Worm (Caenorhabditis elegans) whole organism, mixed stage, embryonic: ENCODE data around the gene irld-4.

Experiments
- lin-32 ChIP-seq: fragments of 200-800 bp; sonication (Bioruptor generic); optimal IDR thresholded peaks from 2 replicates; lab custom pipeline; 2018; ENCODE audit warnings: mild to moderate bottlenecking, missing genetic modification characterization, missing compliant biosample characterization
- lsy-2 ChIP-seq: fragments of 150-350 bp; optimal IDR thresholded peaks from 2 replicates; lab custom pipeline; 2014; ENCODE audit warnings: missing biosample characterization, missing genetic modification characterization
- snpc-4 ChIP-seq: fragments of 150-350 bp; optimal IDR thresholded peaks from 2 replicates; lab custom pipeline; 2014; ENCODE audit warnings: missing biosample characterization, missing genetic modification characterization
- sptf-1 ChIP-seq: sonication (generic microtip); optimal IDR thresholded peaks from 2 replicates; lab custom pipeline; 2017; ENCODE audit warnings: mild to moderate bottlenecking, missing genetic modification characterization, moderate library complexity, missing compliant biosample characterization

ce11 chrIV:14622109-14622508 lies 10.8 kb upstream of the irld-4 start:
- TF ChIP-seq lin-32: no peak
- no peak for TF ChIP-seq sptf-1 (tag; lab: Kevin White, UChicago)
- TF ChIP-seq lsy-2: no peak
- no peak for TF ChIP-seq snpc-4 (tag; lab: Kevin White, UChicago)
